Fruit fly (Drosophila melanogaster): Measurements from ENCODE around the gene CG34355.

The CG34355 gene

dm6 chr3R:23781466-23781935 lies 22.2 kb upstream of the CG34355 start, which contains the start of the genes Nup98-96 and mbc (continued):
- TF ChIP-seq hb (GFP tag; IDR thresholded peaks at IDR 0.05; ENCODE audit: partially characterized antibody) (no peak), scrt (GFP tag; optimal IDR thresholded peaks at IDR 0.05) (peak; percentile 64), CG8478 (optimal IDR thresholded peaks at IDR 0.05) (no peak), tap (tag; optimal IDR thresholded peaks at IDR 0.05) (peak; percentile 19), Med (GFP tag) (peak; percentile 98), z (GFP tag; IDR thresholded peaks at IDR 0.05) (peak; percentile 66; the same call in 1 of the 3 replicates), sim (GFP tag; IDR thresholded peaks at IDR 0.05) (no peak; the same call in 1 of the 2 replicates), Ets65A (GFP tag) (peak; percentile 99), CG13123 (GFP tag; optimal IDR thresholded peaks at IDR 0.05) (peak; percentile 34), CG10959 (GFP tag; IDR thresholded peaks at IDR 0.05) (peak; percentile 73), CG2678 (tag; optimal IDR thresholded peaks at IDR 0.05) (peak; percentile 85), CG6813 (GFP tag; optimal IDR thresholded peaks at IDR 0.05) (peak; percentile 60), CG6765 (GFP tag; optimal IDR thresholded peaks at IDR 0.05) (peak; percentile 61), nerfin-2 (GFP tag; IDR thresholded peaks at IDR 0.05; ENCODE audit: partially characterized antibody) (peak; percentile 43; the same call in 1 of the 2 replicates), Hand (GFP tag; optimal IDR thresholded peaks at IDR 0.05) (peak; percentile 19), CG30020 (tag; optimal IDR thresholded peaks at IDR 0.05) (peak; percentile 94), CG11723 (GFP tag; optimal IDR thresholded peaks at IDR 0.05) (peak; percentile 70), CG11560 (tag; IDR thresholded peaks at IDR 0.05) (peak; percentile 81), CG11695 (GFP tag; IDR thresholded peaks at IDR 0.05) (peak; percentile 75), E2f2 (GFP tag; IDR thresholded peaks at IDR 0.05) (peak; percentile 63), gcm (GFP tag; optimal IDR thresholded peaks at IDR 0.05) (peak; percentile 34), CG10147 (GFP tag; optimal IDR thresholded peaks at IDR 0.05) (peak; percentile 72), CG3838 (GFP tag; optimal IDR thresholded peaks at IDR 0.05) (peak; percentile 69), twi (tag; optimal IDR thresholded peaks at IDR 0.05) (peak; percentile 74), CG1647 (GFP tag; optimal IDR thresholded peaks at IDR 0.05) (peak; percentile 89), Nf-YB (GFP tag; optimal IDR thresholded peaks at IDR 0.05) (peak; percentile 57), schlank (tag; optimal IDR thresholded peaks at IDR 0.05) (peak; percentile 53), pnt (GFP tag; optimal IDR thresholded peaks at IDR 0.05) (peak; percentile 94), H15 (GFP tag; IDR thresholded peaks at IDR 0.05) (peak; percentile 81), slou (GFP tag; optimal IDR thresholded peaks at IDR 0.05) (peak; percentile 45), CG2129 (GFP tag; IDR thresholded peaks at IDR 0.05; ENCODE audit: partially characterized antibody) (no peak), CG7786 (GFP tag; optimal IDR thresholded peaks at IDR 0.05) (peak; percentile 92), CG31224 (GFP tag; IDR thresholded peaks at IDR 0.05) (peak; percentile 61), Vsx1 (GFP tag; optimal IDR thresholded peaks at IDR 0.05) (peak; percentile 98), CTCF (GFP tag; optimal IDR thresholded peaks at IDR 0.05) (peak; percentile 47), HLH4C (GFP tag; IDR thresholded peaks at IDR 0.05; ENCODE audit: partially characterized antibody) (peak; percentile 54; the same call in 2 of the 3 replicates), stwl (tag; optimal IDR thresholded peaks at IDR 0.05) (peak; percentile 80), CG17568 (GFP tag; optimal IDR thresholded peaks at IDR 0.05) (no peak), CG2889 (GFP tag; IDR thresholded peaks at IDR 0.05) (peak; percentile 63; the same call in 2 of the 3 replicates), Hr78 (GFP tag; optimal IDR thresholded peaks at IDR 0.05) (no peak), Fer2 (tag; optimal IDR thresholded peaks at IDR 0.05) (peak; percentile 62), p53 (GFP tag; optimal IDR thresholded peaks at IDR 0.05) (peak; percentile 91), sc (optimal IDR thresholded peaks at IDR 0.05) (no peak), sc (GFP tag; optimal IDR thresholded peaks at IDR 0.05) (peak; percentile 63), luna (GFP tag; optimal IDR thresholded peaks at IDR 0.05) (peak; percentile 83), CG2202 (tag; optimal IDR thresholded peaks at IDR 0.05) (peak; percentile 57), vfl (GFP tag; optimal IDR thresholded peaks at IDR 0.05) (peak; percentile 62), shn (GFP tag; optimal IDR thresholded peaks at IDR 0.05) (peak; percentile 94), Meics (GFP tag; optimal IDR thresholded peaks at IDR 0.05) (peak; percentile 79), tna (GFP tag; IDR thresholded peaks at IDR 0.05; ENCODE audit: partially characterized antibody) (no peak), CG12391 (tag; optimal IDR thresholded peaks at IDR 0.05) (peak; percentile 91)

Data from whole organism, embryonic.